Fruit fly (Drosophila melanogaster) whole organism, embryonic: ENCODE data around the gene Pgant7.

Experiments used
- B-H2 ChIP-seq: fragments of 200-800 bp; sonication (Bioruptor generic); optimal IDR thresholded peaks from 2 replicates; lab custom pipeline; 2018; ENCODE audit warnings: missing biosample characterization, mild to moderate bottlenecking, missing genetic modification characterization
- CG10267 ChIP-seq: fragments of 200-800 bp; sonication (Bioruptor generic); optimal IDR thresholded peaks from 2 replicates; lab custom pipeline; 2018; ENCODE audit warnings: missing biosample characterization, mild to moderate bottlenecking, missing genetic modification characterization, moderate library complexity
- CG12071 ChIP-seq: fragments of 200-800 bp; sonication (Bioruptor generic); optimal IDR thresholded peaks from 3 replicates; lab custom pipeline; 2018; ENCODE audit warnings: missing biosample characterization, mild to moderate bottlenecking, missing genetic modification characterization
- CG13296 ChIP-seq: fragments of 200-800 bp; sonication (Bioruptor generic); optimal IDR thresholded peaks from 3 replicates; lab custom pipeline; 2018; ENCODE audit warnings: missing biosample characterization, mild to moderate bottlenecking, missing genetic modification characterization
- CG13894 ChIP-seq: fragments of 200-800 bp; sonication (Bioruptor generic); optimal IDR thresholded peaks from 3 replicates; lab custom pipeline; 2018; ENCODE audit warnings: missing biosample characterization, mild to moderate bottlenecking, missing genetic modification characterization, moderate library complexity
- CG14014 ChIP-seq: fragments of 200-800 bp; sonication (Bioruptor generic); IDR thresholded peaks from 2 replicates; pipeline ENCODE4 v1.3.6; 2022; ENCODE audit warnings: missing biosample characterization, missing genetic modification characterization
- CG15011 ChIP-seq: fragments of 200-800 bp; sonication (Bioruptor generic); optimal IDR thresholded peaks from 3 replicates; lab custom pipeline; 2018; ENCODE audit warnings: missing biosample characterization, mild to moderate bottlenecking, missing genetic modification characterization
- CG15269 ChIP-seq: fragments of 200-800 bp; sonication (Bioruptor generic); optimal IDR thresholded peaks from 2 replicates; lab custom pipeline; 2018; ENCODE audit warnings: missing biosample characterization, mild to moderate bottlenecking, missing genetic modification characterization, moderate library complexity
- CG18619 ChIP-seq: fragments of 200-800 bp; sonication (Bioruptor generic); optimal IDR thresholded peaks from 3 replicates; lab custom pipeline; 2017; ENCODE audit warnings: missing biosample characterization, mild to moderate bottlenecking, missing genetic modification characterization
- CG2116 ChIP-seq: fragments of 200-800 bp; sonication (Bioruptor generic); optimal IDR thresholded peaks from 3 replicates; lab custom pipeline; 2018; ENCODE audit warnings: missing biosample characterization, mild to moderate bottlenecking, missing genetic modification characterization
- CG2678 ChIP-seq: fragments of 200-800 bp; sonication (Bioruptor generic); optimal IDR thresholded peaks from 3 replicates; lab custom pipeline; 2019; ENCODE audit warnings: missing biosample characterization, mild to moderate bottlenecking, missing genetic modification characterization, moderate library complexity
- CG30403 ChIP-seq: fragments of 200-800 bp; sonication (Bioruptor generic); optimal IDR thresholded peaks from 3 replicates; lab custom pipeline; 2016; ENCODE audit warnings: missing biosample characterization, missing genetic modification characterization
- CG31441 ChIP-seq: fragments of 200-800 bp; sonication (Bioruptor generic); IDR thresholded peaks from 2 replicates; pipeline ENCODE4 v1.3.6; 2022; ENCODE audit warnings: missing biosample characterization, missing genetic modification characterization
- CG3281 ChIP-seq: fragments of 200-800 bp; sonication (Bioruptor generic); optimal IDR thresholded peaks from 3 replicates; lab custom pipeline; 2017; ENCODE audit warnings: missing biosample characterization, mild to moderate bottlenecking, missing genetic modification characterization
- CG34376 ChIP-seq: fragments of 200-800 bp; sonication (Bioruptor generic); optimal IDR thresholded peaks from 2 replicates; lab custom pipeline; 2018; ENCODE audit warnings: missing biosample characterization, mild to moderate bottlenecking, missing genetic modification characterization
- CG34422 ChIP-seq: fragments of 200-800 bp; sonication (Bioruptor generic); IDR thresholded peaks from 3 replicates; pipeline ENCODE4 v1.3.6; 2022; ENCODE audit warnings: missing biosample characterization, missing genetic modification characterization
- CG7839 ChIP-seq: fragments of 200-800 bp; sonication (Bioruptor generic); optimal IDR thresholded peaks from 3 replicates; lab custom pipeline; 2018; ENCODE audit warnings: missing biosample characterization, mild to moderate bottlenecking, missing genetic modification characterization, moderate library complexity
- CG8290 ChIP-seq, 3 experiments: fragments of 200-800 bp; sonication (Bioruptor generic); optimal IDR thresholded peaks; 2 replicates each; lab custom pipeline; 2016 to 2019; ENCODE audit warnings: missing biosample characterization in 3 of 3, missing genetic modification characterization in 3 of 3, mild to moderate bottlenecking in 2 of 3, moderate library complexity in 1 of 3
- CG8388 ChIP-seq: fragments of 200-800 bp; sonication (Bioruptor generic); optimal IDR thresholded peaks from 2 replicates; lab custom pipeline; 2019; ENCODE audit warnings: missing biosample characterization, mild to moderate bottlenecking, missing genetic modification characterization, moderate library complexity
- CoRest ChIP-seq: fragments of 200-800 bp; sonication (Bioruptor generic); optimal IDR thresholded peaks from 3 replicates; lab custom pipeline; 2018; ENCODE audit warnings: missing biosample characterization, mild to moderate bottlenecking, missing genetic modification characterization, moderate library complexity
- CrebB ChIP-seq: fragments of 200-800 bp; sonication (Bioruptor generic); optimal IDR thresholded peaks from 3 replicates; lab custom pipeline; 2018; ENCODE audit warnings: missing biosample characterization, mild to moderate bottlenecking, missing genetic modification characterization
- D19B ChIP-seq: fragments of 200-800 bp; sonication (Bioruptor generic); optimal IDR thresholded peaks from 2 replicates; lab custom pipeline; 2017; ENCODE audit warnings: missing biosample characterization, mild to moderate bottlenecking, missing genetic modification characterization
- Doc3 ChIP-seq: fragments of 200-800 bp; sonication (Bioruptor generic); IDR thresholded peaks from 3 replicates; pipeline ENCODE4 v1.3.6; 2022; ENCODE audit warnings: missing biosample characterization, missing genetic modification characterization; ENCODE audit not compliant: partially characterized antibody
- Ets65A ChIP-seq: fragments of 200-800 bp; sonication (Bioruptor generic); peaks from one replicate; lab custom pipeline; 2016; ENCODE audit warnings: missing biosample characterization, missing genetic modification characterization
- Fer1 ChIP-seq: fragments of 200-800 bp; sonication (Bioruptor generic); optimal IDR thresholded peaks from 2 replicates; lab custom pipeline; 2017; ENCODE audit warnings: missing biosample characterization, mild to moderate bottlenecking, missing genetic modification characterization
- Hmr ChIP-seq: fragments of 200-800 bp; sonication (Bioruptor generic); optimal IDR thresholded peaks from 3 replicates; lab custom pipeline; 2017; ENCODE audit warnings: mild to moderate bottlenecking, missing biosample characterization, missing genetic modification reagents, missing genetic modification characterization
- Hr78 ChIP-seq, 2 experiments: fragments of 200-800 bp in 1 of 2; fragments of >200 bp in 1 of 2; sonication (Bioruptor generic) in 1 of 2; optimal IDR thresholded peaks; 2 replicates each; lab custom pipeline; 2017 to 2019; ENCODE audit warnings: missing biosample characterization in 2 of 2, missing genetic modification characterization in 2 of 2, mild to moderate bottlenecking in 1 of 2, moderate library complexity in 1 of 2
- Jarid2 ChIP-seq: fragments of 200-800 bp; sonication (Bioruptor generic); optimal IDR thresholded peaks from 3 replicates; lab custom pipeline; 2017; ENCODE audit warnings: mild to moderate bottlenecking, missing biosample characterization, missing genetic modification reagents, missing genetic modification characterization
- Kr ChIP-seq: fragments of 200-800 bp; sonication (Bioruptor generic); optimal IDR thresholded peaks from 2 replicates; lab custom pipeline; 2017; ENCODE audit warnings: missing biosample characterization, mild to moderate bottlenecking, missing genetic modification characterization
- MESR4 ChIP-seq: fragments of 200-800 bp; sonication (Bioruptor generic); optimal IDR thresholded peaks from 2 replicates; lab custom pipeline; 2018; ENCODE audit warnings: missing biosample characterization, mild to moderate bottlenecking, missing genetic modification characterization, moderate library complexity
- Med ChIP-seq: fragments of 200-800 bp; sonication (Bioruptor generic); peaks from one replicate; lab custom pipeline; 2016; ENCODE audit warnings: missing biosample characterization, missing genetic modification characterization, mild to moderate bottlenecking, inconsistent platforms, moderate library complexity
- Opbp ChIP-seq: fragments of 200-800 bp; sonication (Bioruptor generic); IDR thresholded peaks from 3 replicates; pipeline ENCODE4 v1.3.6; 2022; ENCODE audit warnings: missing biosample characterization, missing genetic modification characterization; ENCODE audit not compliant: partially characterized antibody
- PHDP ChIP-seq: fragments of 200-800 bp; sonication (Bioruptor generic); optimal IDR thresholded peaks from 3 replicates; lab custom pipeline; 2018; ENCODE audit warnings: missing biosample characterization, mild to moderate bottlenecking, missing genetic modification characterization, moderate library complexity
- Sin3A ChIP-seq: fragments of >200 bp; optimal IDR thresholded peaks from 2 replicates; lab custom pipeline; 2018
- Sry-δ ChIP-seq: fragments of 200-800 bp; sonication (Bioruptor generic); optimal IDR thresholded peaks from 2 replicates; lab custom pipeline; 2016; ENCODE audit warnings: missing biosample characterization, missing genetic modification characterization
- ase ChIP-seq: fragments of 200-800 bp; sonication (Bioruptor generic); IDR thresholded peaks from 3 replicates; pipeline ENCODE4 v1.3.6; 2022; ENCODE audit warnings: missing biosample characterization, missing genetic modification characterization
- exex ChIP-seq: fragments of 200-800 bp; sonication (Bioruptor generic); optimal IDR thresholded peaks from 4 replicates; lab custom pipeline; 2018; ENCODE audit warnings: missing biosample characterization, mild to moderate bottlenecking, missing genetic modification characterization, moderate library complexity
- hkb ChIP-seq, 2 experiments: fragments of 200-800 bp in 1 of 2; fragments of >200 bp in 1 of 2; sonication (Bioruptor generic) in 1 of 2; IDR thresholded peaks in 1 of 2; optimal IDR thresholded peaks in 1 of 2; 2 replicates each; pipeline versions ENCODE4 v1.3.6 to Lab custom; 2017 to 2022; ENCODE audit warnings: missing biosample characterization in 1 of 2, missing genetic modification characterization in 1 of 2
- kay ChIP-seq: fragments of 200-800 bp; sonication (Bioruptor generic); optimal IDR thresholded peaks from 2 replicates; lab custom pipeline; 2016; ENCODE audit warnings: missing biosample characterization, missing genetic modification characterization
- mirr ChIP-seq: fragments of 200-800 bp; sonication (Bioruptor generic); optimal IDR thresholded peaks from 3 replicates; lab custom pipeline; 2018; ENCODE audit warnings: missing biosample characterization, mild to moderate bottlenecking, missing genetic modification characterization
- mld ChIP-seq: fragments of 200-800 bp; sonication (Bioruptor generic); IDR thresholded peaks from 3 replicates; pipeline ENCODE4 v1.3.6; 2022; ENCODE audit warnings: missing biosample characterization, missing genetic modification characterization; ENCODE audit not compliant: partially characterized antibody
- pros ChIP-seq: fragments of 200-800 bp; sonication (Bioruptor generic); optimal IDR thresholded peaks from 3 replicates; lab custom pipeline; 2019; ENCODE audit warnings: missing biosample characterization, mild to moderate bottlenecking, missing genetic modification characterization, moderate library complexity
- schlank ChIP-seq: fragments of 200-800 bp; sonication (Bioruptor generic); optimal IDR thresholded peaks from 2 replicates; lab custom pipeline; 2018; ENCODE audit warnings: missing biosample characterization, mild to moderate bottlenecking, missing genetic modification characterization
- sna ChIP-seq: fragments of 200-800 bp; sonication (Bioruptor generic); IDR thresholded peaks from 2 replicates; pipeline ENCODE4 v1.3.6; 2022; ENCODE audit warnings: missing biosample characterization, missing genetic modification characterization; ENCODE audit not compliant: partially characterized antibody
- sug ChIP-seq: fragments of 200-800 bp; optimal IDR thresholded peaks from 2 replicates; lab custom pipeline; 2019; ENCODE audit warnings: missing biosample characterization, mild to moderate bottlenecking, missing genetic modification characterization, moderate library complexity
- tna ChIP-seq: fragments of 200-800 bp; sonication (Bioruptor generic); IDR thresholded peaks from 2 replicates; pipeline ENCODE4 v1.3.6; 2022; ENCODE audit warnings: missing biosample characterization, missing genetic modification characterization; ENCODE audit not compliant: partially characterized antibody
- unpg ChIP-seq: fragments of 200-800 bp; sonication (Bioruptor generic); optimal IDR thresholded peaks from 3 replicates; lab custom pipeline; 2018; ENCODE audit warnings: missing biosample characterization, mild to moderate bottlenecking, missing genetic modification characterization, moderate library complexity

Gene Pgant7

dm6 chrX:18512271-18512679 lies 12.5 kb upstream of the Pgant7 start, which contains the start of gene Ggt-1 (continued):
- TF ChIP-seq mld (GFP tag; lab: Robert Waterston, UW) = peak; percentile 91
- TF ChIP-seq Fer1 (GFP tag; lab: Kevin White, UChicago) = peak; percentile 6
- TF ChIP-seq CG34422 (GFP tag; lab: Robert Waterston, UW) = 0 out of 3 replicates have a peak, but pooled peaks have one; percentile 17
- no peak for TF ChIP-seq CG14014
- no peak for TF ChIP-seq CG18619 (GFP tag; lab: Kevin White, UChicago)
- peak in 1 of 2 experiments; percentile 9 for TF ChIP-seq Hr78 (GFP tag; optimal IDR thresholded peaks at IDR 0.05; lab: Kevin White, UChicago)
- no peak for TF ChIP-seq CoRest (tag; lab: Kevin White, UChicago)
- peak; percentile 91 for TF ChIP-seq Doc3
- no peak for TF ChIP-seq kay
- TF ChIP-seq CG2116 (GFP tag; lab: Kevin White, UChicago) = peak; percentile 46
- peak; percentile 72 for TF ChIP-seq Jarid2 (GFP tag; lab: Kevin White, UChicago)
- TF ChIP-seq Opbp = peak; percentile 93
- TF ChIP-seq CG30403 = no peak
- TF ChIP-seq CG15011 (GFP tag; lab: Kevin White, UChicago) = no peak
- TF ChIP-seq Sin3A (lab: Kevin White, UChicago) = no peak
- TF ChIP-seq CG10267 (tag; lab: Kevin White, UChicago) = no peak
- TF ChIP-seq Kr (GFP tag; lab: Kevin White, UChicago) = no peak
- peak; percentile 94 for TF ChIP-seq tna
- peak; percentile 19 for TF ChIP-seq MESR4 (GFP tag; lab: Kevin White, UChicago)
- TF ChIP-seq CrebB (tag; lab: Kevin White, UChicago) = peak; percentile 22
- TF ChIP-seq hkb (optimal IDR thresholded peaks at IDR 0.05; lab: Kevin White, UChicago) = no peak
- peak; percentile 25; the same call in 1 of the 2 replicates for TF ChIP-seq hkb (GFP tag; IDR thresholded peaks at IDR 0.05; lab: Robert Waterston, UW)
- TF ChIP-seq CG31441 (GFP tag; lab: Robert Waterston, UW) = peak; percentile 23; the same call in 1 of the 2 replicates
- peak; percentile 61 for TF ChIP-seq CG13894 (tag; lab: Kevin White, UChicago)
- no peak for TF ChIP-seq D19B (GFP tag; lab: Kevin White, UChicago)
- TF ChIP-seq ase (GFP tag; lab: Robert Waterston, UW) = no peak
- TF ChIP-seq sna (GFP tag; lab: Robert Waterston, UW) = peak; percentile 92
- no peak for TF ChIP-seq CG8388 (GFP tag; lab: Kevin White, UChicago)

dm6 chrX:18510884-18511283 lies 11.1 kb upstream of the Pgant7 start:
- TF ChIP-seq CG3281 (peak; percentile 44), PHDP (peak; percentile 24), CG7839 (peak; percentile 7), CG12071 (GFP tag; lab: Kevin White, UChicago) (peak; percentile 49), mirr (GFP tag; lab: Kevin White, UChicago) (peak; percentile 26), CG2678 (peak; percentile 60), B-H2 (GFP tag; lab: Kevin White, UChicago) (peak; percentile 39), CrebB (tag; lab: Kevin White, UChicago) (no peak), CG8290 (GFP tag; optimal IDR thresholded peaks at IDR 0.05; lab: Kevin White, UChicago) (no peak), CG8290 (tag; optimal IDR thresholded peaks at IDR 0.05; lab: Kevin White, UChicago) (peak in 1 of 2 experiments; percentile 58), CG13894 (tag; lab: Kevin White, UChicago) (peak; percentile 66), Ets65A (no peak), CG13296 (GFP tag; lab: Kevin White, UChicago) (peak; percentile 33), sug (tag; lab: Kevin White, UChicago) (peak; percentile 55), Med (peak; percentile 63), CG34376 (GFP tag; lab: Kevin White, UChicago) (peak; percentile 16), schlank (tag; lab: Kevin White, UChicago) (peak; percentile 42), Fer1 (GFP tag; lab: Kevin White, UChicago) (no peak), Hmr (GFP tag; lab: Kevin White, UChicago) (peak; percentile 2), CG15269 (tag; lab: Kevin White, UChicago) (peak; percentile 43), pros (GFP tag; lab: Kevin White, UChicago) (no peak), exex (tag; lab: Kevin White, UChicago) (no peak), Sry-δ (GFP tag; lab: Kevin White, UChicago) (no peak), unpg (peak; percentile 19)
- TF ChIP-seq, all 482 proteins: peak for 17
